Fruit fly (Drosophila melanogaster) whole organism, embryonic: Measurements from ENCODE around the gene Scox.

ENCODE experiments used
- Aef1 ChIP-seq: fragments of 200-800 bp; sonication (Bioruptor generic); IDR thresholded peaks from 3 replicates; pipeline ENCODE4 v1.3.6; 2022; ENCODE audit warnings: missing biosample characterization, missing genetic modification characterization
- Atf-2 ChIP-seq: fragments of 200-800 bp; sonication (Bioruptor generic); optimal IDR thresholded peaks from 2 replicates; lab custom pipeline; 2016; ENCODE audit warnings: missing biosample characterization, missing genetic modification characterization
- Bgb ChIP-seq: fragments of 200-800 bp; sonication (Bioruptor generic); IDR thresholded peaks from 2 replicates; pipeline ENCODE4 v1.3.6; 2022; ENCODE audit warnings: missing biosample characterization, missing genetic modification characterization; ENCODE audit not compliant: partially characterized antibody
- Bteb2 ChIP-seq: fragments of 200-800 bp; sonication (Bioruptor generic); optimal IDR thresholded peaks from 2 replicates; lab custom pipeline; 2016; ENCODE audit warnings: missing biosample characterization, missing genetic modification characterization
- CG12299 ChIP-seq: fragments of 200-800 bp; sonication (Bioruptor generic); optimal IDR thresholded peaks from 2 replicates; lab custom pipeline; 2018; ENCODE audit warnings: missing biosample characterization, mild to moderate bottlenecking, missing genetic modification characterization
- CG13624 ChIP-seq: fragments of 200-800 bp; sonication (Bioruptor generic); optimal IDR thresholded peaks from 2 replicates; lab custom pipeline; 2016; ENCODE audit warnings: missing biosample characterization, missing genetic modification characterization
- CG15011 ChIP-seq: fragments of 200-800 bp; sonication (Bioruptor generic); optimal IDR thresholded peaks from 3 replicates; lab custom pipeline; 2018; ENCODE audit warnings: missing biosample characterization, mild to moderate bottlenecking, missing genetic modification characterization
- CG15073 ChIP-seq: fragments of 200-800 bp; sonication (Bioruptor generic); optimal IDR thresholded peaks from 2 replicates; lab custom pipeline; 2016; ENCODE audit warnings: missing biosample characterization, missing genetic modification characterization
- CG17568 ChIP-seq: fragments of 200-800 bp; sonication (Bioruptor generic); optimal IDR thresholded peaks from 2 replicates; lab custom pipeline; 2018; ENCODE audit warnings: missing biosample characterization, mild to moderate bottlenecking, missing genetic modification characterization, moderate library complexity
- CG18619 ChIP-seq: fragments of 200-800 bp; sonication (Bioruptor generic); optimal IDR thresholded peaks from 3 replicates; lab custom pipeline; 2017; ENCODE audit warnings: missing biosample characterization, mild to moderate bottlenecking, missing genetic modification characterization
- CG2116 ChIP-seq: fragments of 200-800 bp; sonication (Bioruptor generic); optimal IDR thresholded peaks from 3 replicates; lab custom pipeline; 2018; ENCODE audit warnings: missing biosample characterization, mild to moderate bottlenecking, missing genetic modification characterization
- CG2129 ChIP-seq: fragments of 200-800 bp; sonication (Bioruptor generic); IDR thresholded peaks from 2 replicates; pipeline ENCODE4 v1.3.6; 2022; ENCODE audit warnings: missing biosample characterization, missing genetic modification characterization; ENCODE audit not compliant: partially characterized antibody
- CG31224 ChIP-seq: fragments of 200-800 bp; sonication (Bioruptor generic); IDR thresholded peaks from 2 replicates; pipeline ENCODE4 v1.3.6; 2022; ENCODE audit warnings: missing biosample characterization, missing genetic modification characterization
- CG4617 ChIP-seq: fragments of 200-800 bp; sonication (Bioruptor generic); optimal IDR thresholded peaks from 3 replicates; lab custom pipeline; 2016; ENCODE audit warnings: missing biosample characterization, missing genetic modification characterization, borderline replicate concordance
- CG8478 ChIP-seq: fragments of >200 bp; optimal IDR thresholded peaks from 2 replicates; lab custom pipeline; 2018
- CG9817 ChIP-seq: fragments of 200-800 bp; sonication (Bioruptor generic); optimal IDR thresholded peaks from 2 replicates; lab custom pipeline; 2018; ENCODE audit warnings: missing biosample characterization, mild to moderate bottlenecking, missing genetic modification characterization, moderate library complexity
- D ChIP-seq, 2 experiments: fragments of 200-800 bp in 1 of 2; fragments of >200 bp in 1 of 2; sonication (Bioruptor generic) in 1 of 2; optimal IDR thresholded peaks; 2 replicates in 1 of 2; 3 replicates in 1 of 2; lab custom pipeline; 2017; ENCODE audit warnings: mild to moderate bottlenecking in 1 of 2, missing biosample characterization in 1 of 2, missing genetic modification characterization in 1 of 2, missing genetic modification reagents in 1 of 2
- ERR ChIP-seq: fragments of 200-800 bp; sonication (Bioruptor generic); optimal IDR thresholded peaks from 2 replicates; lab custom pipeline; 2016; ENCODE audit warnings: missing biosample characterization, missing genetic modification characterization
- Gsc ChIP-seq: fragments of 200-800 bp; sonication (Bioruptor generic); IDR thresholded peaks from 2 replicates; pipeline ENCODE4 v1.3.6; 2022; ENCODE audit warnings: missing biosample characterization, missing genetic modification characterization
- H15 ChIP-seq: fragments of 200-800 bp; sonication (Bioruptor generic); IDR thresholded peaks from 3 replicates; pipeline ENCODE4 v1.3.6; 2022; ENCODE audit warnings: missing biosample characterization, missing genetic modification characterization
- Hand ChIP-seq: fragments of 200-800 bp; sonication (Bioruptor generic); optimal IDR thresholded peaks from 2 replicates; lab custom pipeline; 2017; ENCODE audit warnings: mild to moderate bottlenecking, missing biosample characterization, missing genetic modification reagents, missing genetic modification characterization
- Hmx ChIP-seq: fragments of 200-800 bp; sonication (Bioruptor generic); optimal IDR thresholded peaks from 2 replicates; lab custom pipeline; 2016; ENCODE audit warnings: missing biosample characterization, missing genetic modification characterization
- Hr51 ChIP-seq, 2 experiments: fragments of 200-800 bp; sonication (Bioruptor generic); optimal IDR thresholded peaks; 2 replicates in 1 of 2; 3 replicates in 1 of 2; lab custom pipeline; 2016 to 2018; ENCODE audit warnings: missing biosample characterization in 2 of 2, missing genetic modification characterization in 2 of 2, mild to moderate bottlenecking in 1 of 2, moderate library complexity in 1 of 2
- Jarid2 ChIP-seq: fragments of 200-800 bp; sonication (Bioruptor generic); optimal IDR thresholded peaks from 3 replicates; lab custom pipeline; 2017; ENCODE audit warnings: mild to moderate bottlenecking, missing biosample characterization, missing genetic modification reagents, missing genetic modification characterization
- Meics ChIP-seq: fragments of 200-800 bp; sonication (Bioruptor generic); optimal IDR thresholded peaks from 2 replicates; lab custom pipeline; 2017; ENCODE audit warnings: missing biosample characterization, mild to moderate bottlenecking, missing genetic modification characterization
- Mrtf ChIP-seq: fragments of 200-800 bp; sonication (Bioruptor generic); IDR thresholded peaks from 3 replicates; pipeline ENCODE4 v1.3.6; 2022; ENCODE audit warnings: missing biosample characterization, missing genetic modification characterization
- Oli ChIP-seq: fragments of 200-800 bp; sonication (Bioruptor generic); optimal IDR thresholded peaks from 2 replicates; lab custom pipeline; 2018; ENCODE audit warnings: missing biosample characterization, mild to moderate bottlenecking, missing genetic modification characterization, moderate library complexity
- Rfx ChIP-seq: fragments of 200-800 bp; sonication (Bioruptor generic); IDR thresholded peaks from 2 replicates; pipeline ENCODE4 v1.3.6; 2022; ENCODE audit warnings: missing biosample characterization, missing genetic modification characterization
- Side ChIP-seq: fragments of 200-800 bp; sonication (Bioruptor generic); optimal IDR thresholded peaks from 2 replicates; lab custom pipeline; 2016; ENCODE audit warnings: missing biosample characterization, missing genetic modification characterization
- Trl ChIP-seq, 3 experiments: fragments of >200 bp in 2 of 3; fragments of 200-800 bp in 1 of 3; sonication (Bioruptor generic) in 1 of 3; optimal IDR thresholded peaks; 2 replicates in 1 of 3; 3 replicates in 2 of 3; lab custom pipeline; 2016 to 2017; ENCODE audit warnings: missing biosample characterization in 1 of 3, missing genetic modification characterization in 1 of 3
- al ChIP-seq: fragments of 200-800 bp; sonication (Bioruptor generic); IDR thresholded peaks from 2 replicates; pipeline ENCODE4 v1.3.6; 2022; ENCODE audit warnings: missing biosample characterization, missing genetic modification characterization
- bcd ChIP-seq: fragments of 200-800 bp; sonication (Bioruptor generic); optimal IDR thresholded peaks from 2 replicates; lab custom pipeline; 2017; ENCODE audit warnings: missing biosample characterization, mild to moderate bottlenecking, missing genetic modification characterization
- br ChIP-seq: fragments of >200 bp; optimal IDR thresholded peaks from 2 replicates; lab custom pipeline; 2017
- crol ChIP-seq: fragments of 200-800 bp; sonication (Bioruptor generic); IDR thresholded peaks from 2 replicates; pipeline ENCODE4 v1.3.6; 2022; ENCODE audit warnings: missing biosample characterization, missing genetic modification characterization
- dan ChIP-seq: fragments of 200-800 bp; sonication (Bioruptor generic); IDR thresholded peaks from 2 replicates; pipeline ENCODE4 v1.3.6; 2022; ENCODE audit warnings: missing biosample characterization, missing genetic modification characterization
- dpn ChIP-seq, 2 experiments: fragments of 200-800 bp; sonication (Bioruptor generic); optimal IDR thresholded peaks; 3 replicates each; lab custom pipeline; 2016; ENCODE audit warnings: missing biosample characterization in 2 of 2, missing genetic modification characterization in 2 of 2
- emc ChIP-seq: fragments of 200-800 bp; sonication (Bioruptor generic); optimal IDR thresholded peaks from 2 replicates; lab custom pipeline; 2016; ENCODE audit warnings: missing biosample characterization, missing genetic modification characterization
- esg ChIP-seq: fragments of 200-800 bp; sonication (Bioruptor generic); conservative IDR thresholded peaks from 2 replicates; pipeline ENCODE4 v1.3.6; 2022; ENCODE audit warnings: missing biosample characterization, missing genetic modification characterization
- eve ChIP-seq, 2 experiments: fragments of >200 bp; optimal IDR thresholded peaks; 2 replicates each; lab custom pipeline; 2017; ENCODE audit warnings: missing biosample characterization in 2 of 2, missing genetic modification characterization in 2 of 2
- ewg ChIP-seq: fragments of 200-800 bp; sonication (Bioruptor generic); optimal IDR thresholded peaks from 3 replicates; lab custom pipeline; 2017; ENCODE audit warnings: mild to moderate bottlenecking, missing biosample characterization, missing genetic modification reagents, missing genetic modification characterization
- gfzf ChIP-seq: fragments of 200-800 bp; sonication (Bioruptor generic); optimal IDR thresholded peaks from 2 replicates; lab custom pipeline; 2016; ENCODE audit warnings: missing biosample characterization, mild to moderate bottlenecking, missing genetic modification characterization, moderate library complexity
- hb ChIP-seq: fragments of 200-800 bp; sonication (Bioruptor generic); IDR thresholded peaks from 3 replicates; pipeline ENCODE4 v1.3.6; 2022; ENCODE audit warnings: missing biosample characterization, missing genetic modification characterization; ENCODE audit not compliant: partially characterized antibody
- kah ChIP-seq: fragments of 200-800 bp; sonication (Bioruptor generic); optimal IDR thresholded peaks from 2 replicates; lab custom pipeline; 2018; ENCODE audit warnings: missing biosample characterization, mild to moderate bottlenecking, missing genetic modification characterization
- kay ChIP-seq: fragments of 200-800 bp; sonication (Bioruptor generic); optimal IDR thresholded peaks from 2 replicates; lab custom pipeline; 2016; ENCODE audit warnings: missing biosample characterization, missing genetic modification characterization
- lab ChIP-seq: fragments of 200-800 bp; sonication (Bioruptor generic); optimal IDR thresholded peaks from 3 replicates; lab custom pipeline; 2017; ENCODE audit warnings: missing biosample characterization, missing genetic modification characterization, mild to moderate bottlenecking, moderate library complexity, missing genetic modification reagents
- lov ChIP-seq, 2 experiments: fragments of 200-800 bp in 1 of 2; fragments of >200 bp in 1 of 2; sonication (Bioruptor generic) in 1 of 2; IDR thresholded peaks in 1 of 2; optimal IDR thresholded peaks in 1 of 2; 2 replicates in 1 of 2; 3 replicates in 1 of 2; pipeline versions ENCODE4 v1.3.6 to Lab custom; 2017 to 2022; ENCODE audit warnings: missing biosample characterization in 1 of 2, missing genetic modification characterization in 1 of 2
- mam ChIP-seq: fragments of 200-800 bp; sonication (Bioruptor generic); optimal IDR thresholded peaks from 3 replicates; lab custom pipeline; 2016; ENCODE audit warnings: missing biosample characterization, missing genetic modification characterization
- org-1 ChIP-seq: fragments of 200-800 bp; sonication (Bioruptor generic); optimal IDR thresholded peaks from 2 replicates; lab custom pipeline; 2017; ENCODE audit warnings: missing biosample characterization, missing genetic modification characterization
- ranshi ChIP-seq: fragments of 200-800 bp; sonication (Bioruptor generic); IDR thresholded peaks from 2 replicates; pipeline ENCODE4 v1.3.6; 2022; ENCODE audit warnings: missing biosample characterization, missing genetic modification characterization
- wek ChIP-seq: fragments of 200-800 bp; sonication (Bioruptor generic); optimal IDR thresholded peaks from 3 replicates; lab custom pipeline; 2018; ENCODE audit warnings: missing biosample characterization, mild to moderate bottlenecking, missing genetic modification characterization, moderate library complexity

The Scox gene

dm6 chr2L:5010784-5011260, 42.1 kb upstream of the Scox start, which contains the start of the genes CG31917, Tfb5 and SelT (continued):
- no peak for TF ChIP-seq ranshi
- TF ChIP-seq CG15011: no peak
- TF ChIP-seq gfzf: no peak
- peak; percentile 16 to 67 for TF ChIP-seq dpn (GFP tag; optimal IDR thresholded peaks at IDR 0.05; lab: Kevin White, UChicago)
- peak; percentile 32 for TF ChIP-seq bcd
- TF ChIP-seq Atf-2 (GFP tag; lab: Kevin White, UChicago): peak; percentile 30
- no peak for TF ChIP-seq Hand
- peak; percentile 36 for TF ChIP-seq ewg (GFP tag; lab: Kevin White, UChicago)
- peak; percentile 75 for TF ChIP-seq CG9817
- no peak for TF ChIP-seq CG18619 (GFP tag; lab: Kevin White, UChicago)
- TF ChIP-seq lab (GFP tag; lab: Kevin White, UChicago): no peak
- TF ChIP-seq ERR (GFP tag; lab: Kevin White, UChicago): peak; percentile 25
- peak; percentile 56 for TF ChIP-seq CG2116 (GFP tag; lab: Kevin White, UChicago)
- peak; percentile 89 for TF ChIP-seq CG4617 (GFP tag; lab: Kevin White, UChicago)
- TF ChIP-seq al: no peak
- TF ChIP-seq CG2129 (GFP tag; lab: Robert Waterston, UW): peak; percentile 60
- peak; percentile 57 to 65 for TF ChIP-seq Hr51 (GFP tag; optimal IDR thresholded peaks at IDR 0.05; lab: Kevin White, UChicago)
- TF ChIP-seq Meics (GFP tag; lab: Kevin White, UChicago): no peak
- no peak for TF ChIP-seq Jarid2
- TF ChIP-seq CG15073 (GFP tag; lab: Kevin White, UChicago): no peak
- TF ChIP-seq eve (GFP tag; optimal IDR thresholded peaks at IDR 0.05; lab: Kevin White, UChicago): no peak
- peak; percentile 59 for TF ChIP-seq CG12299 (tag; lab: Kevin White, UChicago)
- no peak for TF ChIP-seq CG31224 (GFP tag; lab: Robert Waterston, UW)
- TF ChIP-seq kay (GFP tag; lab: Kevin White, UChicago): peak; percentile 13
- no peak for TF ChIP-seq Trl (optimal IDR thresholded peaks at IDR 0.05; lab: Kevin White, UChicago)
- no peak for TF ChIP-seq Trl (GFP tag; optimal IDR thresholded peaks at IDR 0.05; lab: Kevin White, UChicago)
- no peak for TF ChIP-seq CG8478 (lab: Kevin White, UChicago)
- no peak for TF ChIP-seq Mrtf (GFP tag; lab: Robert Waterston, UW)
- no peak for TF ChIP-seq crol
- TF ChIP-seq br (lab: Kevin White, UChicago): no peak
- TF ChIP-seq D (optimal IDR thresholded peaks at IDR 0.05; lab: Kevin White, UChicago): no peak
- no peak for TF ChIP-seq D (GFP tag; optimal IDR thresholded peaks at IDR 0.05; lab: Kevin White, UChicago)
- no peak for TF ChIP-seq H15 (GFP tag; lab: Robert Waterston, UW)
- peak; percentile 75 for TF ChIP-seq Bgb (GFP tag; lab: Robert Waterston, UW)
- no peak for TF ChIP-seq emc (GFP tag; lab: Kevin White, UChicago)
- peak; percentile 82 for TF ChIP-seq CG13624 (GFP tag; lab: Kevin White, UChicago)
- peak; percentile 58; the same call in 1 of the 3 replicates for TF ChIP-seq hb (GFP tag; lab: Robert Waterston, UW)
- TF ChIP-seq Bteb2: peak; percentile 36
- no peak for TF ChIP-seq dan
- no peak for TF ChIP-seq org-1 (GFP tag; lab: Kevin White, UChicago)
- peak; percentile 80 for TF ChIP-seq Rfx (GFP tag; lab: Robert Waterston, UW)
- TF ChIP-seq lov (optimal IDR thresholded peaks at IDR 0.05; lab: Kevin White, UChicago): peak; percentile 60
- TF ChIP-seq lov (GFP tag; IDR thresholded peaks at IDR 0.05; lab: Robert Waterston, UW): no peak
- TF ChIP-seq Aef1 (GFP tag; lab: Robert Waterston, UW): peak; percentile 22; the same call in 1 of the 3 replicates
- no peak for TF ChIP-seq Side (GFP tag; lab: Kevin White, UChicago)
- TF ChIP-seq Hmx (GFP tag; lab: Kevin White, UChicago): no peak
- peak; percentile 15 for TF ChIP-seq Oli (tag; lab: Kevin White, UChicago)
- TF ChIP-seq Gsc: no peak
- no peak for TF ChIP-seq esg (GFP tag; lab: Robert Waterston, UW)
- TF ChIP-seq kah (GFP tag; lab: Kevin White, UChicago): no peak
- no peak for TF ChIP-seq CG17568 (GFP tag; lab: Kevin White, UChicago)
- TF ChIP-seq mam (GFP tag; lab: Kevin White, UChicago): peak; percentile 68
- no peak for TF ChIP-seq wek
